Worm (Caenorhabditis elegans) whole organism, L4 larva: ENCODE results near the gene Y54G2A.45.
A peak's percentile ranks its signal among the peaks of the same experiment; 100 is the strongest.

Source experiments
- D1046.2 ChIP-seq: fragments of 200-800 bp; sonication (Bioruptor generic); IDR thresholded peaks from 2 replicates; pipeline ENCODE4 v1.3.6; 2022; ENCODE audit warnings: missing genetic modification characterization, missing compliant biosample characterization
- F49E8.2 ChIP-seq: sonication (generic microtip); optimal IDR thresholded peaks from 2 replicates; lab custom pipeline; 2016; ENCODE audit warnings: missing compliant biosample characterization, mild to moderate bottlenecking, missing genetic modification characterization, borderline replicate concordance
- T20F7.1 ChIP-seq: fragments of 200-800 bp; sonication (Bioruptor generic); optimal IDR thresholded peaks from 2 replicates; lab custom pipeline; 2018; ENCODE audit warnings: mild to moderate bottlenecking, missing genetic modification characterization, missing compliant biosample characterization
- Y48G9A.11 ChIP-seq: fragments of 200-800 bp; sonication (Bioruptor generic); IDR thresholded peaks from 2 replicates; pipeline ENCODE4 v1.3.6; 2022; ENCODE audit warnings: missing genetic modification reagents, missing genetic modification characterization, missing compliant biosample characterization
- ZK337.2 ChIP-seq: fragments of 200-800 bp; sonication (Bioruptor generic); IDR thresholded peaks from 2 replicates; pipeline ENCODE4 v1.3.6; 2022; ENCODE audit warnings: missing genetic modification reagents, missing genetic modification characterization, missing compliant biosample characterization
- aha-1 ChIP-seq: fragments of 150-350 bp; peaks from one replicate; lab custom pipeline; 2014; ENCODE audit warnings: missing biosample characterization, missing genetic modification characterization
- arid-1 ChIP-seq: fragments of 200-800 bp; sonication (Bioruptor generic); conservative IDR thresholded peaks from 2 replicates; pipeline ENCODE4 v1.3.6; 2022; ENCODE audit warnings: missing genetic modification reagents, missing genetic modification characterization, missing compliant biosample characterization
- ceh-28 ChIP-seq: fragments of 150-350 bp; optimal IDR thresholded peaks from 2 replicates; lab custom pipeline; 2014; ENCODE audit warnings: missing biosample characterization, missing genetic modification reagents, missing genetic modification characterization
- ceh-44 ChIP-seq: fragments of 200-800 bp; sonication (Bioruptor generic); IDR thresholded peaks from 2 replicates; pipeline ENCODE4 v1.3.6; 2022; ENCODE audit warnings: missing genetic modification reagents, missing genetic modification characterization, missing compliant biosample characterization
- ctbp-1 ChIP-seq: fragments of 200-800 bp; sonication (Bioruptor generic); IDR thresholded peaks from 2 replicates; pipeline ENCODE4 v1.3.6; 2022; ENCODE audit warnings: missing genetic modification reagents, missing genetic modification characterization, missing compliant biosample characterization
- dmd-6 ChIP-seq: fragments of 200-800 bp; sonication (Bioruptor generic); IDR thresholded peaks from 2 replicates; pipeline ENCODE4 v1.3.6; 2022; ENCODE audit warnings: missing genetic modification reagents, missing genetic modification characterization, missing compliant biosample characterization
- dmd-8 ChIP-seq: fragments of 200-800 bp; sonication (Bioruptor generic); IDR thresholded peaks from 2 replicates; pipeline ENCODE4 v1.3.6; 2022; ENCODE audit warnings: missing genetic modification characterization, missing compliant biosample characterization
- duxl-1 ChIP-seq: sonication (generic microtip); optimal IDR thresholded peaks from 2 replicates; lab custom pipeline; 2016; ENCODE audit warnings: mild to moderate bottlenecking, missing genetic modification characterization, moderate library complexity, missing compliant biosample characterization; ENCODE audit not compliant: poor library complexity
- dve-1 ChIP-seq: sonication (generic microtip); optimal IDR thresholded peaks from 2 replicates; lab custom pipeline; 2017; ENCODE audit warnings: antibody characterized with exemption, mild to moderate bottlenecking, missing genetic modification characterization, missing compliant biosample characterization; ENCODE audit not compliant: insufficient read depth
- egl-27 ChIP-seq: sonication (generic microtip); optimal IDR thresholded peaks from 3 replicates; lab custom pipeline; 2017; ENCODE audit warnings: missing biosample characterization, missing genetic modification reagents, missing genetic modification characterization
- egl-43 ChIP-seq: fragments of 200-800 bp; sonication (Bioruptor generic); IDR thresholded peaks from 2 replicates; pipeline ENCODE4 v1.3.6; 2022; ENCODE audit warnings: missing genetic modification reagents, missing genetic modification characterization, missing compliant biosample characterization
- gei-8 ChIP-seq: fragments of 200-800 bp; sonication (Bioruptor generic); optimal IDR thresholded peaks from 2 replicates; lab custom pipeline; 2018; ENCODE audit warnings: mild to moderate bottlenecking, missing genetic modification characterization, missing compliant biosample characterization
- hlh-11 ChIP-seq: fragments of 200-800 bp; sonication (Bioruptor generic); optimal IDR thresholded peaks from 2 replicates; lab custom pipeline; 2018; ENCODE audit warnings: mild to moderate bottlenecking, missing genetic modification characterization, missing compliant biosample characterization
- jun-1 ChIP-seq: fragments of 150-350 bp; optimal IDR thresholded peaks from 2 replicates; lab custom pipeline; 2014; ENCODE audit warnings: missing biosample characterization, missing genetic modification reagents, missing genetic modification characterization
- lim-7 ChIP-seq: fragments of 200-800 bp; sonication (Bioruptor generic); IDR thresholded peaks from 2 replicates; pipeline ENCODE4 v1.3.6; 2022; ENCODE audit warnings: missing genetic modification characterization, missing compliant biosample characterization
- lin-1 ChIP-seq: fragments of 200-800 bp; sonication (Bioruptor generic); IDR thresholded peaks from 2 replicates; pipeline ENCODE4 v1.3.6; 2022; ENCODE audit warnings: missing genetic modification reagents, missing genetic modification characterization, missing compliant biosample characterization
- lin-15B ChIP-seq: fragments of 150-350 bp; sonication (generic microtip); optimal IDR thresholded peaks from 3 replicates; lab custom pipeline; 2014; ENCODE audit warnings: missing biosample characterization, missing genetic modification characterization
- lin-29 ChIP-seq: fragments of 200-800 bp; sonication (Bioruptor generic); IDR thresholded peaks from 2 replicates; pipeline ENCODE4 v1.3.6; 2022; ENCODE audit warnings: missing genetic modification reagents, missing genetic modification characterization, missing compliant biosample characterization
- lin-38 ChIP-seq: fragments of 200-800 bp; sonication (Bioruptor generic); IDR thresholded peaks from 2 replicates; pipeline ENCODE4 v1.3.6; 2022; ENCODE audit warnings: missing genetic modification reagents, missing genetic modification characterization, missing compliant biosample characterization
- madf-9 ChIP-seq: fragments of 200-800 bp; sonication (Bioruptor generic); conservative IDR thresholded peaks from 2 replicates; pipeline ENCODE4 v1.3.6; 2022; ENCODE audit warnings: missing genetic modification reagents, missing genetic modification characterization, missing compliant biosample characterization
- mdt-29 ChIP-seq: fragments of 200-800 bp; sonication (Bioruptor generic); IDR thresholded peaks from 2 replicates; pipeline ENCODE4 v1.3.6; 2022; ENCODE audit warnings: missing genetic modification reagents, missing genetic modification characterization, missing compliant biosample characterization
- mxl-3 ChIP-seq: fragments of 200-800 bp; sonication (Bioruptor generic); optimal IDR thresholded peaks from 2 replicates; lab custom pipeline; 2018; ENCODE audit warnings: mild to moderate bottlenecking, missing genetic modification characterization, missing compliant biosample characterization
- nhr-102 ChIP-seq: sonication (generic microtip); optimal IDR thresholded peaks from 2 replicates; lab custom pipeline; 2016; ENCODE audit warnings: mild to moderate bottlenecking, missing genetic modification characterization, moderate library complexity, missing compliant biosample characterization
- nhr-237 ChIP-seq: sonication (generic microtip); optimal IDR thresholded peaks from 2 replicates; lab custom pipeline; 2017; ENCODE audit warnings: missing biosample characterization, missing genetic modification characterization
- nhr-28 ChIP-seq: fragments of 150-350 bp; optimal IDR thresholded peaks from 2 replicates; lab custom pipeline; 2014; ENCODE audit warnings: missing biosample characterization, missing genetic modification characterization
- nhr-41 ChIP-seq: fragments of 200-800 bp; sonication (Bioruptor generic); IDR thresholded peaks from 2 replicates; pipeline ENCODE4 v1.3.6; 2022; ENCODE audit warnings: missing genetic modification reagents, missing genetic modification characterization, missing compliant biosample characterization
- nhr-48 ChIP-seq: sonication (generic microtip); optimal IDR thresholded peaks from 2 replicates; lab custom pipeline; 2016; ENCODE audit warnings: mild to moderate bottlenecking, missing genetic modification characterization, missing compliant biosample characterization
- pha-4 ChIP-seq, 2 experiments: fragments of 150-350 bp in 1 of 2; fragments of 200-800 bp in 1 of 2; sonication (Bioruptor generic) in 1 of 2; IDR thresholded peaks in 1 of 2; optimal IDR thresholded peaks in 1 of 2; 2 replicates each; pipeline versions ENCODE4 v1.3.6 to Lab custom; 2014 to 2022; ENCODE audit warnings: missing genetic modification characterization in 2 of 2, missing genetic modification reagents in 2 of 2, missing biosample characterization in 1 of 2, missing compliant biosample characterization in 1 of 2
- php-3 ChIP-seq: fragments of 200-800 bp; sonication (Bioruptor generic); IDR thresholded peaks from 2 replicates; pipeline ENCODE4 v1.3.6; 2022; ENCODE audit warnings: missing genetic modification reagents, missing genetic modification characterization, missing compliant biosample characterization
- sdz-12 ChIP-seq: fragments of 200-800 bp; sonication (Bioruptor generic); optimal IDR thresholded peaks from 2 replicates; lab custom pipeline; 2018; ENCODE audit warnings: mild to moderate bottlenecking, missing genetic modification characterization, missing compliant biosample characterization
- set-16 ChIP-seq: fragments of 200-800 bp; sonication (Bioruptor generic); IDR thresholded peaks from 2 replicates; pipeline ENCODE4 v1.3.6; 2022; ENCODE audit warnings: missing genetic modification reagents, missing genetic modification characterization, missing compliant biosample characterization
- spr-1 ChIP-seq: sonication (generic microtip); optimal IDR thresholded peaks from 2 replicates; lab custom pipeline; 2016; ENCODE audit warnings: mild to moderate bottlenecking, missing genetic modification characterization, missing compliant biosample characterization
- spr-3 ChIP-seq: fragments of 200-800 bp; sonication (Bioruptor generic); optimal IDR thresholded peaks from 2 replicates; lab custom pipeline; 2018; ENCODE audit warnings: mild to moderate bottlenecking, missing genetic modification characterization, missing compliant biosample characterization
- tag-97 ChIP-seq: fragments of 200-800 bp; sonication (Bioruptor generic); IDR thresholded peaks from 2 replicates; pipeline ENCODE4 v1.3.6; 2022; ENCODE audit warnings: missing genetic modification characterization, missing compliant biosample characterization
- vab-7 ChIP-seq: fragments of 200-800 bp; sonication (Bioruptor generic); IDR thresholded peaks from 2 replicates; pipeline ENCODE4 v1.3.6; 2022; ENCODE audit warnings: missing genetic modification reagents, missing genetic modification characterization, missing compliant biosample characterization
- zag-1 ChIP-seq: fragments of 150-350 bp; optimal IDR thresholded peaks from 2 replicates; lab custom pipeline; 2014; ENCODE audit warnings: missing biosample characterization, missing genetic modification characterization
- zfp-3 ChIP-seq: fragments of 200-800 bp; sonication (Bioruptor generic); conservative IDR thresholded peaks from 2 replicates; pipeline ENCODE4 v1.3.6; 2022; ENCODE audit warnings: missing genetic modification reagents, missing genetic modification characterization, missing compliant biosample characterization
- zip-11 ChIP-seq: fragments of 200-800 bp; sonication (Bioruptor generic); IDR thresholded peaks from 2 replicates; pipeline ENCODE4 v1.3.6; 2022; ENCODE audit warnings: missing genetic modification characterization, missing compliant biosample characterization
- ztf-7 ChIP-seq: fragments of 150-350 bp; optimal IDR thresholded peaks from 2 replicates; lab custom pipeline; 2014; ENCODE audit warnings: missing biosample characterization, missing genetic modification characterization

Gene Y54G2A.45

DNA sequence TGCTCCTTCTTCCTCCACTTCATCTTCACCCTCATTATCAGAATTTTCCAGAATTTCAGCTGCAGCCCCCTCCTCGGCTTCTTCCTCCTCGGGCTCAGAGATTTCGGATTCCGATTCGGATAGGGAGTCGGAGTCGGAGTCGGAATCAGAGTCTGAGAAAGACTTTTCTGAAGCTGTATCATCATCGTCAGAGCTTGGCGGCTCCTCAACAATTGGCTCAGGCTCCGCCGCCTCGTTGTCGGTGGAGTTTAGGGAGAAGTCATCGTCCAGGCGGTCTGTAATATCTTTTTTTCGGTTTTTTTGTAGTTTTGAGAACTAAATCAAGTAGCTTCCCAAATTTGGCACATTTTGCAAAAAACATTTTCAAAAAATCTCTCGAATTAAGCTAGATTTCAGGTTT, 34.8 kb upstream of the Y54G2A.45 start (continued):
- no peak for TF ChIP-seq gei-8 (GFP tag; lab: Kevin White, UChicago)
- no peak for TF ChIP-seq nhr-28 (tag; lab: Kevin White, UChicago)
- TF ChIP-seq dmd-6, result no peak
- no peak for TF ChIP-seq dve-1
- no peak for TF ChIP-seq jun-1 (tag; lab: Kevin White, UChicago)
- no peak for TF ChIP-seq nhr-48
- TF ChIP-seq tag-97 (GFP tag; lab: Robert Waterston, UW), result no peak
- TF ChIP-seq ctbp-1 (GFP tag; lab: Robert Waterston, UW), result no peak
- no peak for TF ChIP-seq arid-1 (GFP tag; lab: Robert Waterston, UW)
- TF ChIP-seq aha-1 (tag; lab: Kevin White, UChicago), result peak; percentile 93
- no peak for TF ChIP-seq zfp-3
- TF ChIP-seq spr-3 (GFP tag; lab: Kevin White, UChicago), result peak; percentile 12
- TF ChIP-seq T20F7.1 (GFP tag; lab: Kevin White, UChicago), result no peak
- no peak for TF ChIP-seq dmd-8 (GFP tag; lab: Robert Waterston, UW)
- no peak for TF ChIP-seq F49E8.2 (tag; lab: Kevin White, UChicago)
- TF ChIP-seq set-16 (GFP tag; lab: Robert Waterston, UW), result peak; percentile 79
- no peak for TF ChIP-seq spr-1 (tag; lab: Kevin White, UChicago)
- 0 out of 2 replicates have a peak, but pooled peaks have one; percentile 37 for TF ChIP-seq lim-7 (GFP tag; lab: Robert Waterston, UW)
- TF ChIP-seq ZK337.2, result no peak
- no peak for TF ChIP-seq duxl-1 (tag; lab: Kevin White, UChicago)
- TF ChIP-seq lin-38 (GFP tag; lab: Robert Waterston, UW), result no peak
- no peak for TF ChIP-seq nhr-237 (tag; lab: Kevin White, UChicago)
- TF ChIP-seq zip-11 (GFP tag; lab: Robert Waterston, UW), result no peak
- peak; percentile 6; the same call in 1 of the 2 replicates for TF ChIP-seq madf-9
- TF ChIP-seq mxl-3 (GFP tag; lab: Kevin White, UChicago), result no peak
- TF ChIP-seq lin-15B (tag; lab: Kevin White, UChicago), result no peak
- TF ChIP-seq ztf-7, result no peak
- no peak for TF ChIP-seq zag-1
- TF ChIP-seq Y48G9A.11 (GFP tag; lab: Robert Waterston, UW), result no peak
- TF ChIP-seq vab-7, result no peak
- TF ChIP-seq pha-4 (GFP tag; IDR thresholded peaks at IDR 0.05; lab: Robert Waterston, UW), result no peak
- TF ChIP-seq pha-4 (tag; optimal IDR thresholded peaks at IDR 0.05; lab: Kevin White, UChicago), result no peak
- no peak for TF ChIP-seq lin-1 (GFP tag; lab: Robert Waterston, UW)
- TF ChIP-seq mdt-29 (GFP tag; lab: Robert Waterston, UW), result no peak
- TF ChIP-seq sdz-12 (GFP tag; lab: Kevin White, UChicago), result peak; percentile 52
- no peak for TF ChIP-seq lin-29 (GFP tag; lab: Robert Waterston, UW)
- TF ChIP-seq D1046.2 (GFP tag; lab: Robert Waterston, UW), result no peak
- TF ChIP-seq nhr-41 (GFP tag; lab: Robert Waterston, UW), result no peak
- no peak for TF ChIP-seq ceh-28 (tag; lab: Kevin White, UChicago)
- TF ChIP-seq hlh-11, result no peak

ce11 chrIV:2771692-2772091, 34.0 kb upstream of the Y54G2A.45 start, which contains the start of gene Y54G2A.11:
Gene Y54G2A.11, minus strand, starts transcription at chrIV:2771792.
- TF ChIP-seq spr-3 (GFP tag; lab: Kevin White, UChicago) (no peak), php-3 (no peak), egl-27 (tag; lab: Kevin White, UChicago) (no peak), egl-43 (GFP tag; lab: Robert Waterston, UW) (no peak), madf-9 (no peak), nhr-102 (tag; lab: Kevin White, UChicago) (no peak), sdz-12 (GFP tag; lab: Kevin White, UChicago) (no peak), ceh-44 (GFP tag; lab: Robert Waterston, UW) (no peak)
